Worm (Caenorhabditis elegans) whole organism, L1 larva: ENCODE results near the gene T10B5.7.

ENCODE experiments used
- C16A3.4 ChIP-seq: fragments of 150-350 bp; optimal IDR thresholded peaks from 2 replicates; lab custom pipeline; 2014; ENCODE audit warnings: missing biosample characterization, missing genetic modification characterization
- F16B12.6 ChIP-seq: fragments of 150-350 bp; optimal IDR thresholded peaks from 2 replicates; lab custom pipeline; 2014; ENCODE audit warnings: missing biosample characterization, missing genetic modification characterization
- aha-1 ChIP-seq: fragments of 150-350 bp; optimal IDR thresholded peaks from 2 replicates; lab custom pipeline; 2014; ENCODE audit warnings: missing biosample characterization, missing genetic modification characterization
- aly-2 ChIP-seq: fragments of 150-350 bp; optimal IDR thresholded peaks from 2 replicates; lab custom pipeline; 2014; ENCODE audit warnings: missing biosample characterization, missing genetic modification characterization
- ceh-8 ChIP-seq: fragments of 200-800 bp; sonication (Bioruptor generic); optimal IDR thresholded peaks from 2 replicates; lab custom pipeline; 2018; ENCODE audit warnings: mild to moderate bottlenecking, missing genetic modification characterization, moderate library complexity, missing compliant biosample characterization
- ceh-82 ChIP-seq, 3 experiments: fragments of 150-350 bp in 1 of 3; sonication (generic microtip) in 2 of 3; optimal IDR thresholded peaks; 2 replicates each; lab custom pipeline; 2014 to 2017; ENCODE audit warnings: missing biosample characterization in 3 of 3, missing genetic modification characterization in 3 of 3
- ceh-88 ChIP-seq: fragments of 200-800 bp; sonication (Bioruptor generic); IDR thresholded peaks from 2 replicates; pipeline ENCODE4 v1.3.6; 2022; ENCODE audit warnings: missing genetic modification characterization, missing compliant biosample characterization
- dpl-1 ChIP-seq, 3 experiments: fragments of 150-350 bp in 2 of 3; sonication (generic microtip) in 1 of 3; optimal IDR thresholded peaks; 2 replicates each; lab custom pipeline; 2014 to 2017; ENCODE audit warnings: missing biosample characterization in 3 of 3, missing genetic modification characterization in 3 of 3, missing genetic modification reagents in 3 of 3
- dsc-1 ChIP-seq: sonication (generic microtip); optimal IDR thresholded peaks from 2 replicates; lab custom pipeline; 2016; ENCODE audit warnings: mild to moderate bottlenecking, missing genetic modification characterization, missing compliant biosample characterization
- efl-3 ChIP-seq: fragments of 200-800 bp; sonication (Bioruptor generic); optimal IDR thresholded peaks from 2 replicates; lab custom pipeline; 2018; ENCODE audit warnings: mild to moderate bottlenecking, missing genetic modification characterization, missing compliant biosample characterization
- egl-13 ChIP-seq: sonication (generic microtip); optimal IDR thresholded peaks from 2 replicates; lab custom pipeline; 2016; ENCODE audit warnings: missing genotype, missing genetic modification reagents, missing genetic modification characterization, missing compliant biosample characterization
- egl-27 ChIP-seq, 2 experiments: fragments of 150-350 bp in 1 of 2; sonication (generic microtip); optimal IDR thresholded peaks; 3 replicates each; lab custom pipeline; 2017 to 2018; ENCODE audit warnings: missing biosample characterization in 2 of 2, missing genetic modification characterization in 2 of 2, missing genetic modification reagents in 2 of 2
- elt-2 ChIP-seq: sonication (generic microtip); optimal IDR thresholded peaks from 2 replicates; lab custom pipeline; 2016; ENCODE audit warnings: missing genetic modification characterization, mild to moderate bottlenecking, inconsistent platforms, missing compliant biosample characterization, missing genetic modification reagents
- fkh-4 ChIP-seq: sonication (generic microtip); optimal IDR thresholded peaks from 2 replicates; lab custom pipeline; 2016; ENCODE audit warnings: missing compliant biosample characterization, missing genetic modification characterization, borderline replicate concordance
- hpl-2 ChIP-seq: fragments of 150-350 bp; optimal IDR thresholded peaks from 2 replicates; lab custom pipeline; 2014; ENCODE audit warnings: missing biosample characterization, missing genetic modification reagents, missing genetic modification characterization
- jun-1 ChIP-seq: fragments of 150-350 bp; optimal IDR thresholded peaks from 2 replicates; lab custom pipeline; 2014; ENCODE audit warnings: missing biosample characterization, missing genetic modification reagents, missing genetic modification characterization
- lin-13 ChIP-seq: fragments of 150-350 bp; optimal IDR thresholded peaks from 2 replicates; lab custom pipeline; 2014; ENCODE audit warnings: missing biosample characterization, missing genetic modification reagents, missing genetic modification characterization
- lir-3 ChIP-seq: sonication (generic microtip); optimal IDR thresholded peaks from 2 replicates; lab custom pipeline; 2016; ENCODE audit warnings: mild to moderate bottlenecking, missing genetic modification characterization, moderate library complexity, missing compliant biosample characterization; ENCODE audit not compliant: poor library complexity
- mab-9 ChIP-seq: fragments of 200-800 bp; sonication (Bioruptor generic); IDR thresholded peaks from 2 replicates; pipeline ENCODE4 v1.3.6; 2022; ENCODE audit warnings: missing genetic modification reagents, missing genetic modification characterization, missing compliant biosample characterization
- mdl-1 ChIP-seq, 2 experiments: fragments of 150-350 bp; optimal IDR thresholded peaks; 2 replicates each; lab custom pipeline; 2014 to 2017; ENCODE audit warnings: missing biosample characterization in 2 of 2, missing genetic modification characterization in 2 of 2, inconsistent platforms in 1 of 2
- nhr-11 ChIP-seq: fragments of 150-350 bp; optimal IDR thresholded peaks from 2 replicates; lab custom pipeline; 2014; ENCODE audit warnings: missing biosample characterization, missing genetic modification characterization
- nhr-19 ChIP-seq: fragments of 200-800 bp; sonication (Bioruptor generic); conservative IDR thresholded peaks from 2 replicates; pipeline ENCODE4 v1.3.6; 2022; ENCODE audit warnings: missing genetic modification characterization, missing compliant biosample characterization
- nhr-20 ChIP-seq: sonication (generic microtip); optimal IDR thresholded peaks from 2 replicates; lab custom pipeline; 2016; ENCODE audit warnings: mild to moderate bottlenecking, missing genetic modification characterization, missing compliant biosample characterization
- nhr-84 ChIP-seq: sonication (generic microtip); optimal IDR thresholded peaks from 2 replicates; lab custom pipeline; 2017; ENCODE audit warnings: missing biosample characterization, missing genetic modification characterization
- nhr-85 ChIP-seq: sonication (generic microtip); peaks from one replicate; lab custom pipeline; 2016; ENCODE audit warnings: missing genetic modification characterization, inconsistent platforms, missing compliant biosample characterization
- nhr-90 ChIP-seq: sonication (generic microtip); optimal IDR thresholded peaks from 2 replicates; lab custom pipeline; 2016; ENCODE audit warnings: mild to moderate bottlenecking, missing genetic modification characterization, missing compliant biosample characterization; ENCODE audit not compliant: poor library complexity
- pag-3 ChIP-seq: sonication (generic microtip); optimal IDR thresholded peaks from 2 replicates; lab custom pipeline; 2017; ENCODE audit warnings: missing genetic modification characterization, mild to moderate bottlenecking, missing compliant biosample characterization, antibody characterized with exemption, borderline replicate concordance; ENCODE audit not compliant: insufficient read depth
- pax-3 ChIP-seq: fragments of 200-800 bp; sonication (Bioruptor generic); optimal IDR thresholded peaks from 2 replicates; lab custom pipeline; 2018; ENCODE audit warnings: mild to moderate bottlenecking, missing genetic modification characterization, moderate library complexity, missing compliant biosample characterization
- rnt-1 ChIP-seq: sonication (generic microtip); optimal IDR thresholded peaks from 2 replicates; lab custom pipeline; 2016; ENCODE audit warnings: mild to moderate bottlenecking, missing genetic modification characterization, moderate library complexity, missing compliant biosample characterization
- skn-1 ChIP-seq: fragments of 150-350 bp; optimal IDR thresholded peaks from 2 replicates; lab custom pipeline; 2014; ENCODE audit warnings: missing biosample characterization, missing genetic modification characterization
- snpc-4 ChIP-seq: fragments of 150-350 bp; optimal IDR thresholded peaks from 2 replicates; lab custom pipeline; 2014; ENCODE audit warnings: missing biosample characterization, missing genetic modification characterization
- snu-23 ChIP-seq: sonication (generic microtip); optimal IDR thresholded peaks from 2 replicates; lab custom pipeline; 2016; ENCODE audit warnings: missing genetic modification characterization, missing compliant biosample characterization
- sup-37 ChIP-seq: fragments of 200-800 bp; sonication (Bioruptor generic); optimal IDR thresholded peaks from 2 replicates; lab custom pipeline; 2018; ENCODE audit warnings: mild to moderate bottlenecking, missing genetic modification characterization, missing compliant biosample characterization
- swsn-7 ChIP-seq: sonication (generic microtip); optimal IDR thresholded peaks from 2 replicates; lab custom pipeline; 2016; ENCODE audit warnings: missing genetic modification characterization, missing compliant biosample characterization
- tbx-2 ChIP-seq: sonication (generic microtip); optimal IDR thresholded peaks from 2 replicates; lab custom pipeline; 2016; ENCODE audit warnings: missing genetic modification characterization, missing compliant biosample characterization
- tlp-1 ChIP-seq: fragments of 150-350 bp; optimal IDR thresholded peaks from 2 replicates; lab custom pipeline; 2014; ENCODE audit warnings: missing biosample characterization, missing genetic modification characterization
- unc-130 ChIP-seq: fragments of 150-350 bp; optimal IDR thresholded peaks from 2 replicates; lab custom pipeline; 2017; ENCODE audit warnings: missing biosample characterization, missing genetic modification characterization, inconsistent platforms
- unc-30 ChIP-seq: sonication (generic microtip); optimal IDR thresholded peaks from 2 replicates; lab custom pipeline; 2017; ENCODE audit warnings: missing biosample characterization, missing genetic modification characterization
- unc-62 ChIP-seq: fragments of 150-350 bp; optimal IDR thresholded peaks from 2 replicates; lab custom pipeline; 2014; ENCODE audit warnings: missing biosample characterization, missing genetic modification reagents, missing genetic modification characterization
- unc-98 ChIP-seq: fragments of 200-800 bp; sonication (Bioruptor generic); IDR thresholded peaks from 2 replicates; pipeline ENCODE4 v1.3.6; 2022; ENCODE audit warnings: missing genetic modification characterization, missing compliant biosample characterization
- xbp-1 ChIP-seq: sonication (generic microtip); optimal IDR thresholded peaks from 2 replicates; lab custom pipeline; 2016; ENCODE audit warnings: missing genetic modification characterization, missing compliant biosample characterization

T10B5.7 gene

DNA sequence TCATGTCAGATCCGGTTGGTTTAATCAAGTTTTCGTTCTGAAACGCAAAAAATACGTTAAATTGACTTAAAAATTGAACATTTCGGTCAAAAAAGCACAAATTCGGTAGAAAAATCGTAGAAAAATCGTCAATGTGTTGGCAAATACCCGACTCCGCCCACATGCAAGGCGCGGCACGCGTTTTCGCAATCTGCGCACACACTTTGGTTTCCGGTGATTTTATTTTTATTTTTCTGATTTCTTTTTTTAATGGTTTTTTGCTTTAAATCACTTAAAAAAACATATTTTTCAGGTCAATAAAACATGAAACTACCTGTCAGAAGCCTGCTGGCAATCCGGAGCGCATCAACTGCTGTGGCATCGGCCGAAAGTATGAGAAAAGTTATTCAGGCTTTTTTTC is 24.7 kb upstream of the T10B5.7 start, which contains the start of the genes gly-7 and mrpl-39 (continued):
- peak; percentile 2 for TF ChIP-seq nhr-90
- peak; percentile 20 for TF ChIP-seq unc-130 (tag; lab: Kevin White, UChicago)
- no peak for TF ChIP-seq egl-27 (tag; optimal IDR thresholded peaks at IDR 0.05; lab: Kevin White, UChicago)
- peak; percentile 11 for TF ChIP-seq swsn-7
- peak; percentile 32 for TF ChIP-seq tbx-2 (tag; lab: Kevin White, UChicago)
- TF ChIP-seq ceh-82 (tag; optimal IDR thresholded peaks at IDR 0.05; lab: Kevin White, UChicago) = peak in 1 of 3 experiments; percentile 27
- TF ChIP-seq pag-3 (tag; lab: Kevin White, UChicago) = no peak
- no peak for TF ChIP-seq sup-37 (GFP tag; lab: Kevin White, UChicago)
- no peak for TF ChIP-seq fkh-4 (tag; lab: Kevin White, UChicago)
- TF ChIP-seq snpc-4 = no peak
- TF ChIP-seq dsc-1 (tag; lab: Kevin White, UChicago) = peak; percentile 21
- peak; percentile 6 for TF ChIP-seq nhr-85 (tag; lab: Kevin White, UChicago)
- peak; percentile 11 for TF ChIP-seq C16A3.4 (tag; lab: Kevin White, UChicago)
- TF ChIP-seq mdl-1 (tag; optimal IDR thresholded peaks at IDR 0.05; lab: Kevin White, UChicago) = no peak
- TF ChIP-seq egl-13 (tag; lab: Kevin White, UChicago) = no peak
- TF ChIP-seq dpl-1 (GFP tag; optimal IDR thresholded peaks at IDR 0.05; lab: Kevin White, UChicago) = peak in 2 of 3 experiments; percentile 34 to 48
- TF ChIP-seq nhr-20 (tag; lab: Kevin White, UChicago) = peak; percentile 30

DNA sequence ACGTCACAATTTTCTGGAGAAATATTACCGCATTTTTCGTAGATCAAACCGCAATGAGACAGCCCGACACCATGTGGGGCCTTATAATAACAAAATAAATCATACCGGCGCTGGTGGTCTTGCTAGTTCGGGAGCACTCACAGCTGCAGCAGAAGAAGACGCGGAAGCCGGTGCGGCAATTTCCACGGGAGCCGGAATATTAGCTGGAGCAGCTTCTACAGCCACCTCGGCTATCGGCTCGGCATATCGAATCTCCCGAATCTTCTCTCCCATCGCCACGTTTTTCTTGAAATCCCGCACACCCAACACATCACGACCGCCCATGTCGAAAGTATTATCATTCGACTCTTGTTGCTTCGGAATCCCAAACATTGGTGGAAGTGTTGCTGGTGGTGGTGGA is 21.5 kb upstream of the T10B5.7 start:
- TF ChIP-seq nhr-20 (tag; lab: Kevin White, UChicago) (no peak), pax-3 (tag; lab: Kevin White, UChicago) (no peak), skn-1 (tag; lab: Kevin White, UChicago) (no peak), nhr-19 (GFP tag; lab: Robert Waterston, UW) (no peak), nhr-11 (no peak), mab-9 (no peak), hpl-2 (GFP tag; lab: Kevin White, UChicago) (no peak), efl-3 (GFP tag; lab: Kevin White, UChicago) (no peak), F16B12.6 (no peak), sup-37 (GFP tag; lab: Kevin White, UChicago) (no peak), rnt-1 (tag; lab: Kevin White, UChicago) (no peak), unc-62 (GFP tag; lab: Kevin White, UChicago) (no peak), lir-3 (no peak), jun-1 (tag; lab: Kevin White, UChicago) (no peak), snpc-4 (no peak), xbp-1 (no peak), tlp-1 (tag; lab: Kevin White, UChicago) (no peak), unc-98 (no peak), nhr-84 (tag; lab: Kevin White, UChicago) (no peak)

DNA sequence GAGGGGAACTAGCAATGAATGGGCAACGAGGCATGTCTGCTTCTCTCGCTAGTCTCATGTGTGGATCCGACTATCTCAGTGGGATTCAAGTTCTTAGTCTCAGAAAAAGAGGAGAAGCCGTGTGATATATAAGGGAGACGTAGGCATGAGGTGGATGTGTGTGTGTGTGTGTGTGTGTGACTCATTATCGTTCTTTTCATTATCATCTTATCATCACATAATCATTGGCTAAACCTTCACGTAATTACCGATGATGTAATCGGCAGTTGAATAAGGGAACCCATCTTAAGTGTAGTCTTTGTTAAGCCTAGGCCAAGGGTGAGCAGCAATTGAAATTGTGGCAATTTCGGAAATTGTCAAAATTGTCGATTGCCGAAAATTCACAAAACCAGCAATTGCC is 16.0 kb upstream of the T10B5.7 start, which contains the start of gene Y32G9B.1:
Gene Y32G9B.1, minus strand, starts transcription at position 101 of the 400 bp plus-strand sequence.
- TF ChIP-seq dsc-1 (tag; lab: Kevin White, UChicago) (peak; percentile 14), aha-1 (tag; lab: Kevin White, UChicago) (no peak), nhr-85 (tag; lab: Kevin White, UChicago) (peak; percentile 30)

DNA sequence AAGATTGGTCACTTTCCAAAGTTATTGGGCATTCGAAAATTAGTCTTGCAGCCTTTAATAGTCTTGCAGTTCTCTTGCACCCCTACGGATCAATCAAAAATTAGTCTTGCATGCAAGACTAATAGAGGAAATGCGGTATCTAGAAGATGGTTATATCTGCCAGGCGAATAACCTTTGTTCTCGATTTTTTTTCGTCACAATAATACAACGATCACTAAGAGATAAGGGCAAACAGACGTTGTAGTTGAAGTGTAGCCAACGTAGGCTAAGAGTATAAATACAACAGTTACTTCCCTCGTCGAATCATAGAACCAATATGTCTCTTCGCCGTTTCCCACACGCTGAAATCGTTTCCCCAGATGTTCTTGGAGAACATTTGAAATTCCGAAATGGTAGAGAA is 4.3 kb upstream of the T10B5.7 start, which contains the start of gene T10B5.8:
Gene T10B5.8, plus strand, starts transcription at position 301 of the 400 bp plus-strand sequence.
- TF ChIP-seq snu-23 = no peak
- TF ChIP-seq ceh-88 (GFP tag; lab: Robert Waterston, UW) = no peak
- TF ChIP-seq ceh-8 = no peak
- TF ChIP-seq unc-30 = no peak
- TF ChIP-seq lin-13 (GFP tag; lab: Kevin White, UChicago) = no peak
- TF ChIP-seq aly-2 (tag; lab: Kevin White, UChicago) = no peak
- no peak for TF ChIP-seq mab-9
- TF ChIP-seq elt-2 (tag; lab: Kevin White, UChicago) = no peak
